Worm (Caenorhabditis elegans) whole organism, L3 larva: ENCODE data around the gene F10G7.5.

Experiments
- ceh-16 ChIP-seq: sonication (generic microtip); optimal IDR thresholded peaks from 2 replicates; lab custom pipeline; 2017; ENCODE audit warnings: missing biosample characterization, missing genetic modification characterization
- elt-1 ChIP-seq: fragments of 150-350 bp; optimal IDR thresholded peaks from 2 replicates; lab custom pipeline; 2014; ENCODE audit warnings: missing biosample characterization, missing genetic modification characterization
- elt-3 ChIP-seq, 3 experiments: fragments of 150-350 bp in 1 of 3; sonication (generic microtip) in 2 of 3; optimal IDR thresholded peaks; 2 replicates in 2 of 3; 4 replicates in 1 of 3; lab custom pipeline; 2014 to 2017; ENCODE audit warnings: missing biosample characterization in 3 of 3, missing genetic modification characterization in 3 of 3
- fos-1 ChIP-seq: fragments of 150-350 bp; optimal IDR thresholded peaks from 2 replicates; lab custom pipeline; 2014; ENCODE audit warnings: missing biosample characterization, missing genetic modification characterization
- lin-15B ChIP-seq: fragments of 150-350 bp; optimal IDR thresholded peaks from 2 replicates; lab custom pipeline; 2014; ENCODE audit warnings: missing biosample characterization, missing genetic modification characterization
- nhr-11 ChIP-seq: fragments of 150-350 bp; optimal IDR thresholded peaks from 2 replicates; lab custom pipeline; 2014; ENCODE audit warnings: missing biosample characterization, missing genetic modification characterization
- nhr-237 ChIP-seq: fragments of 150-350 bp; optimal IDR thresholded peaks from 2 replicates; lab custom pipeline; 2014; ENCODE audit warnings: missing biosample characterization, missing genetic modification characterization
- nhr-76 ChIP-seq: fragments of 150-350 bp; sonication (generic microtip); optimal IDR thresholded peaks from 5 replicates; lab custom pipeline; 2014; ENCODE audit warnings: missing biosample characterization, missing genetic modification characterization
- pha-4 ChIP-seq: fragments of 150-350 bp; optimal IDR thresholded peaks from 2 replicates; lab custom pipeline; 2014; ENCODE audit warnings: missing biosample characterization, missing genetic modification reagents, missing genetic modification characterization
- unc-39 ChIP-seq: sonication (generic microtip); optimal IDR thresholded peaks from 4 replicates; lab custom pipeline; 2017; ENCODE audit warnings: missing biosample characterization, missing genetic modification characterization
- unc-62 ChIP-seq: fragments of 150-350 bp; sonication (generic microtip); optimal IDR thresholded peaks from 4 replicates; lab custom pipeline; 2014; ENCODE audit warnings: missing biosample characterization, missing genetic modification reagents, missing genetic modification characterization

DNA sequence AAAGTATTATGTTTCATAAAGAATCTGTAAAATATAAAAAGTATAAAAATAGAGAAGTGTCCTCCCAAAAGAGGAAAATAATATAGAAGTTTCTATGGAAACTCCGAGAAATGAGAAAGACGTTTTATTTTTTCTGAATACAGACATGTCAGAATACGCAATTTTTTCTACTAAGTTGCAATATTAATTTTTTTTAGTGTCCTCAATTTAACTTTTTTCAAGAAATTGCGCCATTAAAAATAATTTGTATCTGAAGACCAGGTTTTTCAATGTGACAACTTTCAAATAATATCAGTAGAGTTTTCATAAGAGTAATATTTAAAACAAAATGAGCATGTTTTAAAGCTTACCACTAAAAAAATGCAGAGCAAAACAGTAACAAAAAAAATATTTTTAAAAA is 25.6 kb upstream of the F10G7.5 start, which contains the start of gene fut-5:
- TF ChIP-seq elt-1 (tag; lab: Kevin White, UChicago) (no peak), ceh-16 (tag; lab: Kevin White, UChicago) (no peak), unc-62 (GFP tag; lab: Kevin White, UChicago) (no peak), nhr-11 (tag; lab: Kevin White, UChicago) (no peak), lin-15B (tag; lab: Kevin White, UChicago) (no peak), fos-1 (tag; lab: Kevin White, UChicago) (no peak), unc-39 (tag; lab: Kevin White, UChicago) (no peak), pha-4 (tag; lab: Kevin White, UChicago) (no peak), elt-3 (tag; optimal IDR thresholded peaks at IDR 0.05; lab: Kevin White, UChicago) (no peak), nhr-76 (tag; lab: Kevin White, UChicago) (no peak), nhr-237 (no peak)
